Worm (Caenorhabditis elegans): ENCODE measurements around the gene nhr-55.

DNA sequence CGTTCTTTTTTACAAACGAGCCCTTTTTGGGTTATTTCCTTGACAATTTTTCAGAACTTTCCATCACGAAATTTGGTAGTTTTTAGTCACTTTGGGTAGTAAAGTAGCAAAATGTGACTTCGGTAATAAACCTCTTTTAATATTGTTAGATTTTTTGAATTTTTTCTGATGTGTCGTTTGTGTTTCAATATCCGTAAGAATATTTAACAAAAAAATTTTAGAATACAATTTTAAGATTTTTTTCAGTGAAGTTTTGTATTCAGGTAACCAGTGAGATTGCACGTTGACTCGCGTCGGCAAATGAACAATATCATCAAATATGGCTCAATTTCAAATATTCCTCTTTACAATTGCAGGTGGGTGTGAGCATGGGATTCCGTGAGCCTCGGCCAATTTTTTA lies 5.4 kb upstream of the nhr-55 start, which contains the start of gene srt-31:
- TF ChIP-seq dao-5 (tag; optimal IDR thresholded peaks at IDR 0.05) (no peak), him-1 (tag; optimal IDR thresholded peaks at IDR 0.05) (no peak), W03F9.2 (tag; optimal IDR thresholded peaks at IDR 0.05) (no peak)

Measured in whole organism, L4/young adult.